Worm (Caenorhabditis elegans) whole organism, L4/young adult: Measurements from ENCODE around the gene nhr-38.

Experiments used
- W03F9.2 ChIP-seq: fragments of 150-350 bp; optimal IDR thresholded peaks from 2 replicates; lab custom pipeline; 2014; ENCODE audit warnings: missing biosample characterization, missing genetic modification characterization
- dao-5 ChIP-seq: sonication (generic microtip); optimal IDR thresholded peaks from 2 replicates; lab custom pipeline; 2016; ENCODE audit warnings: missing genotype, missing genetic modification characterization, moderate library complexity, missing compliant biosample characterization
- him-1 ChIP-seq: sonication (generic microtip); optimal IDR thresholded peaks from 2 replicates; lab custom pipeline; 2016; ENCODE audit warnings: missing genotype, missing genetic modification reagents, missing genetic modification characterization, missing compliant biosample characterization

Gene nhr-38

DNA sequence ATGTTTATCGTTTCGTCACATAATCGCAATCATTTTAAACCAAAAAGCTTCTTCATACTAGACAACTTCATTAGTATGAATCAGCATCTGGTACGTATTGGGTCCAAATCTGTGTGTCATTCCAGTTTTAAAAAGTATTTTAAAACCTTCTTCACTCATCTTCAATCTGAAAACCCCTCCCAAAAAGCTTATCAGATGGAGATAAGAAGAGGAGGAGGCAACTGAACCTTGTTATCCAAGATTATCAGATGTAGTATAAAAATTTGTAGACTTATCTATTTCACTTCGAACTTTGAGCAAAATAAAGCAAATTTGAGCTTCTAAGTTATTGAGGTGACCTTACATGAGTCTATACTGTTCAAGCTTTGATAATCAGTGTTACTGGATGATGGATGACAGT is at the start of gene nhr-38:
Gene nhr-38 (plus strand): TSS at position 301 of the 400 bp plus-strand sequence.
- TF ChIP-seq dao-5 (tag; lab: Kevin White, UChicago) (no peak), him-1 (tag; lab: Kevin White, UChicago) (no peak), W03F9.2 (tag; lab: Kevin White, UChicago) (no peak)

DNA sequence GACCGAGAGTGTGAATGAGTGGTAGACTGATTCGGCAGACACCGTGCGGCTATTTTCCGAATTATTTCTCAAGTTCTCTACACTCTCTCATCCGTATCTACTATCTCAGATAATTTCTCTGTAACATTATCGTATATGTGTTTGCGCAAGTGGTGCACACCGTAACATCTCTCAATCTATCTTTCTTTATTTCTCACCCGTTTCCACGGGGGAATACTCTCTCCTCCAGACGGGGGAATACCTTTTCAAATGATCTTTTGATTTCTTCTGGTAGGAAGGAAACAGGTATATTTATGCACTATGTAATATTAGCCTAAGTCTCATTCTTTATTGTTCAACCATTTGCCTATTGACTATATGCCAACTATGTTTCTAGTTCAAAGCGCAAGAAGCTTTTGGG is 42.9 kb upstream of the nhr-38 start:
- TF ChIP-seq W03F9.2 (tag; lab: Kevin White, UChicago) (no peak), dao-5 (tag; lab: Kevin White, UChicago) (no peak), him-1 (tag; lab: Kevin White, UChicago) (no peak)

DNA sequence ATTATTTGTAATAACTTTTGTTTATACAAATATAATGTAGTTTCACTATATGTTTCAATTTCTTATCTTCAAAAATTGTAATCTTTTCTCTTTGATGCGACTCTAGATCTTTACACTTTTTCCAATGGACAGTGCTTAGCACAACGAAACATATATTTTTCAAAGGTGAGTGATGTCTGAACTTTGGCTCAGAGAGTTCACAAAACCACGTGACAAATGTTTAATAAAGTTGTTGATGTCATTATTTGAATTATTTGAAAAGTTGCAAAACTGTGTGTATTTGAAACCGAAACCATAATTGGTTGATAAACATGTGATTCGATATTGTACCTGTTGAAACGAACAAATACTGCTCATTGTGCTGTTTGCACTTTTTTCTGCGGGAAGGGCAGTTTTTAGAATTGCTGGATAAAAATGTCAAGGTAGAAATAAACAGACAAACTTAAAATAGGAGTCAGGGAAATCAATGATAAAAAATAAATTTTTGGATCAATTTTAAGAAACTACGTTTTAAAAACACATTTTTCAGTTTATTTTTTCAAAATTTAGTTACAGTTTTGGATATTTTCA is 41.8 kb upstream of the nhr-38 start:
- no peak for TF ChIP-seq him-1 (tag; lab: Kevin White, UChicago)
- no peak for TF ChIP-seq W03F9.2 (tag; lab: Kevin White, UChicago)
- no peak for TF ChIP-seq dao-5 (tag; lab: Kevin White, UChicago)

DNA sequence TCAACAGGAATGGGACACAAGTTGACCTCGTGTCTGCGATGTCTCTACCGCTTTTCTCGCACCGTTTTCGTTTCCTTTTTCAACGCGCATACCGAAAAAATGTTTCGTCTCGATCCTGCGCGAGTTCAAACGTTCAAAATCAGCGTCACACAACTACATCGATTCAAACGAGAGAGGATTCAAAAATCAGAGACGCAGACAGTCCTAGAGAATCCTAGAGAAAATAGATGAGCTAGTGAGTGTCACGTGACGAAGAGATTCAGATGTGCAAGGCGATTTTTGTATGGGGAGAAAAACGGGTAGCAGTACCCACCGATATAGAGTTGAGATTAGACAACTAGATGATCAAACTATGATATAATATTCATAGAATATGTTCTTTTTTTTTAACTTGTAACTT is 40.0 kb upstream of the nhr-38 start:
- no peak for TF ChIP-seq him-1 (tag; lab: Kevin White, UChicago)
- no peak for TF ChIP-seq dao-5 (tag; lab: Kevin White, UChicago)
- TF ChIP-seq W03F9.2 (tag; lab: Kevin White, UChicago): no peak

DNA sequence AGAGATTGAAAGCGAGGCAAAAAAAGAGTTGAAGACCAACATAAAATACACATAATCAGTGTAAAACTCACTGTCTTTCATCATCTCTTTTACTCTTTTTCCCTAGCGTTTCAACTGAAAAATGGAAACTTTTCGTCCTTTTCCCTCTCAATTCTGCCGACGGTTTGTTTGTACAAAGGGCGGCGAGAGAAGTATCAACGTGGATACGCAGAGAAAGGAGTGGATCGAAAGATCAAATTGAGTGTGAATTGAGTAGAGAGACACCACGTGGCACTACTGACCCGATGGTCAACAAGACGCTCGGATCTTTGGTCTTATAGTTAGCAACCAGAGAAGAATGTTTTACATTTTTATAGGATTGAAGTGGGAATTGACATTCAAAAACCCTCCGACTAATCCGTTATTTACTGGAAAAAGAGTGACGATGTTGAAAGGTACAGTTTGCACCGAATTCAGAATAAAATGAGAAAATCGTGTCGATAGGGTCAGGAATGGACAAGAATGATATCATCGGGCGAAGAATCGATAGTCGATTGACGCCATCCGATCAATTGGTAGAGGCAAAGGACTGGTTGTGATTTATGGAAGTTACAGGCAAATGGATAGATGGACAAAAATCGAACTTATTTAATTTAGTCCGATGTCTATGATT is 38.9 kb upstream of the nhr-38 start:
- no peak for TF ChIP-seq W03F9.2 (tag; lab: Kevin White, UChicago)
- no peak for TF ChIP-seq him-1 (tag; lab: Kevin White, UChicago)
- no peak for TF ChIP-seq dao-5 (tag; lab: Kevin White, UChicago)

DNA sequence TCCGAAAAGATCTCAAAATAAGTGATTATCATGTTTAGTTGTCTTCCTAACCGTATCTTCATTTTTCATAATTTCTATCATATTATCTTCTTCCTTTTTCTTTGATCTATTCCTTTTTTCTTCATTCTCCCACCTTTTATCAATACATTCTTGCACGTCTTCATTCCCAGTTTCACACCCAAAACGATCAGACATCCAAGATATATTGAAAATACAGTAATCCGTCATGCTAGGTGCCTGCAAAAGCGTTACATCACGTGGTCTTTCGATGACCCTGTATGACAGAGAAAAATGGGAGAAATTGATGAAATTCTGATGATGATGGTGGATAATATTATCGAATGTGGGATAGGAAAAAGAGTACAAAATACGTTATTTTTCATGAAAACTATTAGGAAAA is 37.6 kb upstream of the nhr-38 start:
- TF ChIP-seq W03F9.2 (tag; lab: Kevin White, UChicago): no peak
- no peak for TF ChIP-seq him-1 (tag; lab: Kevin White, UChicago)
- no peak for TF ChIP-seq dao-5 (tag; lab: Kevin White, UChicago)

DNA sequence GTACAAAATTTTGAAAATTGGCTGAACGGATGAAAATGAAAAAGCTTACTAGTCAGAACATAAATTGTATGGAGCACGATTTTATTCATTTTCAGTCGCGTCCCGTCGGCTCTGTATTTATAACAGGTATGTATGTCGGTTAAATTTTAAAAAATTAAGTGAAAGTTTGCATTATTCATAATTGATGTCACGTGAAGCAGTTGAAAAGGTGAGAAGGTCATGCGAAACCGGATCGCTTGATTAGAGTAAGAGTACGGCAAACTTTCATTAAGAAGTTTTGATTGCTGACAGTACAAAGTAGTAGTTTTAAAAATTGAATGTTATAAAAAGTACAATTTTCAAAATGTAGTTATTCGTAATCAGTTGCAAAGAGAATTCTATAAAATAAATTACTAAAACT is 36.8 kb upstream of the nhr-38 start:
- TF ChIP-seq him-1 (tag; lab: Kevin White, UChicago): no peak
- no peak for TF ChIP-seq W03F9.2 (tag; lab: Kevin White, UChicago)
- no peak for TF ChIP-seq dao-5 (tag; lab: Kevin White, UChicago)

DNA sequence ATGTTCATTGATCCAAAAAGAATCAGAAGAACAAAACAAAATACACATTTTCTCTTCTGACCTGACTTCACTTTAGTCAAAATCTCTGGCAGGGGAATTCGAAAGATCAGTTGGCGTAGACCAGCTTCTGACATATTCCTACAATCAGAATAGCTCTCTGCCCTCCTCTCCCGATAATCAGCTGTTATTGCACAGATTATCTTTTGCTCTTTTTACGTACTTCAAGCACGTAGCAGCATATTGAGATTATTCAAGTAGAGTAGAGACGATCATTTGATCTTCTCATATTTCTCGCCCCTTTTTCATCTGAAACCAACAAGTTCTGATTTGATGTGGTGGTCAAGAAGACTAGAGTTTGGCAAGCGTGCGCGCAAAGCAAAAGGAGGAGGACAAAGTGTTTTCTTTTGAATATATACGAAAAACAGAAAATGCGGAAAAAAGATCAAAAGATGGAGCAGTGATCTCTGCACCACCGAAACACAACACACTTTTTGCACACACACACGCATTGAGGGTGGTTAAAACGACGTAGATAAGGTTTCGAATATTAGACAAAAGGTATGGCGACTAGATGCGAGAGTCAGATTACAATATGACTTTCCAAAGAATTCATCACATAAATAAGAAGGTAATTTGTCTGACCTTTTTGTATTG is 36.2 kb upstream of the nhr-38 start:
- TF ChIP-seq W03F9.2 (tag; lab: Kevin White, UChicago) (no peak), dao-5 (tag; lab: Kevin White, UChicago) (no peak)

DNA sequence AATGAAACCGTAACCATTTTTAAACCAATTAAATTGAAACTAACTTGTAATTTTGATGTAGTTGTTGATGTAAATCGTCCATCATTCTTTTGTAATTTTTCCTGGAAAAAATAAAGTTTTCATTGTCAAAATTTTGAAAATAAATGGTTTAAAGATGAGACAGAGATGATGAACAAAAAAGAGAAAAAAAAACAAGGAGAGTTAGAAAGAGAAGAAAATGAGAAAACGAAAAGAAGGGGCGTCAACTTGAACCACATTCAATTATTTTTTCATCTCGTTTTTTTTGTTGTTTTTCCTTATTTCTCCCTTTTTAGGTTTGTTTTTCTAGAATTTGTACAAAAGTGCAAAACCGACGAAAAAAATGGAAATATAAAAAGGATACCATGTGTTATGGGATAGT is 34.4 kb upstream of the nhr-38 start, which contains the start of gene nhr-34:
Gene nhr-34 (minus strand): TSS at position 101 of the 400 bp plus-strand sequence.
- TF ChIP-seq him-1 (tag; lab: Kevin White, UChicago): no peak
- TF ChIP-seq W03F9.2 (tag; lab: Kevin White, UChicago): no peak
- no peak for TF ChIP-seq dao-5 (tag; lab: Kevin White, UChicago)

DNA sequence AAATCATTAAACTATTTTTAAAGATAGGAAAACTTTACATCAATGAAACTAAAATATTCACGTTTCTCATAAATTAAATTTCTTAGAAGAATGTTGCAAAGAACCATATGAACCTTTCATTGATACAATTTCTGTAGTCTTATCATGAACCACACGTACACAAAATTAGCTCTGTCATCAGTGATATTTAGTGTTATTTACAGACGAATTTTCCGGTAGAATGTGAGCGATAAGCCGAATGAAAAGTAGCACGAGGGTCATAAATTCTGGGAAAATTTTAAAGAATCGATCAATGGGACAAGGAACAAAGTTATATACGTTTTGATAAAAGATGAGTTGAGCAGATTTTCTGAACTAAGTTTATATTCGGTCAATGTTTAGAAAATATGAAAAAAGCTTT is 33.5 kb upstream of the nhr-38 start:
- TF ChIP-seq W03F9.2 (tag; lab: Kevin White, UChicago) (no peak), him-1 (tag; lab: Kevin White, UChicago) (no peak)

DNA sequence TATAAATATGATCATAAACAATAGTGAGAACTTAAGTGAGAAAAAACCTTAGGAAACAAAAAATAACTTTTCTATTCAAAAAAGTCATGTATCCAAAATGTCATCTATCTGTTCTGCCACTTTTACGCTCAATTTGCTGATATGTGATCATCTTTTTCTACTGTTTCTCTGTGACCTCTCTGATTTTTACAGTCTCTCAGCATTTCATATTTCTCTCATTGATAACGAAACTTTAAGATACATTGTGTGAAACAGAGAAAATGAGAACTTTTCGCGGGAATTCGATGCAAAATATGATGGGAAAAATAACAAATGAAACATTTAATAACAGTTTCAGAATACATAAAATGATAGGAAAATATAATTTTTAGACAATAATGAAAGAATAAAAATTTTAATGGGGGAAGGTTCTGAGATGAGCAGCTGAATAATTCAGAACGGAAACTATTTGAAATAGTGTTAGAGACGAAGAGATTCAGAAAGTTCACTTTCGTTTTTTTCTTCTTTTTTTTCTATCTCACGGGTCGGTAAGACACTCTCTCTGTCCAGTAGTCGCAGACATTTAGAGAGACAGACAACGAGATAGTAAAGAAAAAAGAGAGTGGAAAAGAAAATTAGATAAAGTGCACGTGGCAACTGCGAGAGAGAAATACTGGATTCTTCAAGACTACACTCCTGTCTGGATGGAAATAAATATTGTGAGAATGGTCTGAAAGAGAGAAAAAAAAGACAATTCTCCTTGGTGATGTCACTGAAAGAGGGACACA is 32.6 kb upstream of the nhr-38 start:
- peak; percentile 1 for TF ChIP-seq him-1 (tag; lab: Kevin White, UChicago)
- peak; percentile 49 for TF ChIP-seq W03F9.2 (tag; lab: Kevin White, UChicago)
- no peak for TF ChIP-seq dao-5 (tag; lab: Kevin White, UChicago)

DNA sequence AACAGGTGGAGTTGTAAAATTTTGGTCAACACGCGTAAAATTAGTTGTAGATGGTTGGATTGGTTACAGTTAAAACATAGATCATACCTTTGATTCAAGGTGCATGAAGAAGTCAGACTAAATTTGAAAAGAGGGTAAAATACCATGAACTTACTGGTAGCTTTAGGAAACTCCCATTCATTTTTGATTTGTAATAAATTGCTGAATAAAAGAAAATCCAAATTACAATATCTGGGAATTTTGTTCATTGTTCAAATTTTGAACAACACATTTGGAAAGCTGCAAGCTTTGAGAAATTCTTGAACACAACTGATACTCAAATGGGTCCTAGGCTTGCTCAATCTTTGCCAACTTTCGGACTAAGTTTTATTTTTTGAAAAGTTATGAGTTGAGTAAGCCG is 32.0 kb upstream of the nhr-38 start:
- TF ChIP-seq W03F9.2 (tag; lab: Kevin White, UChicago) (no peak), dao-5 (tag; lab: Kevin White, UChicago) (no peak), him-1 (tag; lab: Kevin White, UChicago) (no peak)

DNA sequence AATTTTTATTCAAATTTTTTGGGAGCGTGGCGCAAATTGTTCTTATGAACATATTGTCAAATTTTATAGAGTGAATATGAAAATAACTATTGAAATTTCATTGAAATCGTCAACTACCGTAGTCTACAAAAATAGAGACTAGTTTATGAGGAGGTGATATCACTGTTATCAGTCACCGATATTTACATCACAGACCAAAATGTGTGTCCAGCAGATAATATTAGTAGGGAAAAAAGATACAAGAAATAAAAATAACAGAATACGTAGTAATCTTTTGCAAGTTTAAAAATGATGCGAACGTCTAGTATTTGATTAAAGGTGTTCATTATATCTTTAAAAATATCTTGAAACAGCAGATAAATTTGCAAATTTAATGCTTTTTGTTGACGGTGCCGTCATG is 30.7 kb upstream of the nhr-38 start:
- TF ChIP-seq him-1 (tag; lab: Kevin White, UChicago): no peak
- TF ChIP-seq W03F9.2 (tag; lab: Kevin White, UChicago): no peak
- no peak for TF ChIP-seq dao-5 (tag; lab: Kevin White, UChicago)
